Fruit fly (Drosophila melanogaster): ENCODE measurements around the gene Vps39.

DNA sequence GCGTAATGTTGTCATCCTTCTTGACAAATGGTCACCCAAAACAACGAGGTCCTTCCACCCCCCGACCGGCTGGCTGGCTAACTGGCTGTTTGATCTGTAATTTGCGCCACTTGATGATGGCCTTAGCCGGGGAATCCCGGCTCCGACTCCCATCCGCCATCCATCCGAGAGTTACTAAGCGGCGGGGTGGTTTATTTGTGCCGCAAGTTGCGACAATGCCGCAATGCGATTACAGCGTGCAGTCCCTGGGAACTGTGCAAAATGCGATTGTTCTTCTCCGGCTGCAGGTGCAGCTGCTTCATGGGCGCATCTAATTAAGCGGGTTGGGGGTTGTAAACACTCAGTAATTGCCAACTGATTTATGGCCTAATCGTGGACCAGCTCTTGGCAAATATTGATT, 14.2 kb downstream of the Vps39 start:
- TF ChIP-seq h (optimal IDR thresholded peaks at IDR 0.05) (no peak), Sin3A (optimal IDR thresholded peaks at IDR 0.05) (no peak)

Measured in Kc167 (cell line).